Fruit fly (Drosophila melanogaster): ENCODE measurements around the gene Gr36b.

DNA sequence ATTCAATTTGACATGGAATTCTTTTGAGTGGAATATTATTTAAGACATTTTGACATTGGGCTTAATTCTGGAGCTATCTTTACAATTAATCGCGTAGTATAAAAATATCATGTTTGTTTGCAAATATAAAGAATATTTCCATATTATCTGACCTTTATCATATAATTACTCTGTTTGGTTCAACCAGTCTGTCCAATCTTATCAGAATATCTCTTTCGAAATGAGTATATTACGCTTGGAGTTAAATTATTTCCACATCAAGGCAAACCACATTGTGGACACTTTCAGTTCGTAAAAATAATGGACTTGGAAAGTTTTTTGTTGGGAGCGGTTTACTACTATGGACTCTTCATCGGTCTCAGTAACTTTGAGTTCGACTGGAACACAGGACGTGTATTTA is 1.5 kb downstream of the Gr36b start, which contains the start of gene Gr36c:
- TF ChIP-seq Myc (optimal IDR thresholded peaks at IDR 0.05) (no peak), h (optimal IDR thresholded peaks at IDR 0.05) (no peak), ttk (optimal IDR thresholded peaks at IDR 0.05) (no peak), psq (optimal IDR thresholded peaks at IDR 0.05) (no peak), Sin3A (optimal IDR thresholded peaks at IDR 0.05) (no peak)
